Fruit fly (Drosophila melanogaster) whole organism, embryonic: Measurements from ENCODE around the gene Pgant8.
A peak's percentile ranks its signal among the peaks of the same experiment; 100 is the strongest.

Experiments used
- Abd-B ChIP-seq: fragments of 200-800 bp; sonication (Bioruptor generic); optimal IDR thresholded peaks from 2 replicates; lab custom pipeline; 2018; ENCODE audit warnings: missing biosample characterization, mild to moderate bottlenecking, missing genetic modification characterization, moderate library complexity
- Antp ChIP-seq: fragments of 200-800 bp; sonication (Bioruptor generic); optimal IDR thresholded peaks from 3 replicates; lab custom pipeline; 2016; ENCODE audit warnings: missing biosample characterization, missing genetic modification characterization
- Asciz ChIP-seq: fragments of 200-800 bp; sonication (Bioruptor generic); optimal IDR thresholded peaks from 2 replicates; lab custom pipeline; 2017; ENCODE audit warnings: missing biosample characterization, mild to moderate bottlenecking, missing genetic modification characterization, missing genetic modification reagents
- Atf3 ChIP-seq: fragments of 200-800 bp; sonication (Bioruptor generic); optimal IDR thresholded peaks from 3 replicates; lab custom pipeline; 2016; ENCODE audit warnings: missing biosample characterization, missing genetic modification characterization
- CG10267 ChIP-seq: fragments of 200-800 bp; sonication (Bioruptor generic); optimal IDR thresholded peaks from 2 replicates; lab custom pipeline; 2018; ENCODE audit warnings: missing biosample characterization, mild to moderate bottlenecking, missing genetic modification characterization, moderate library complexity
- CG11093 ChIP-seq: fragments of 200-800 bp; sonication (Bioruptor generic); IDR thresholded peaks from 3 replicates; pipeline ENCODE4 v1.3.6; 2022; ENCODE audit warnings: missing biosample characterization, missing genetic modification characterization
- CG11247 ChIP-seq: fragments of 200-800 bp; sonication (Bioruptor generic); IDR thresholded peaks from 2 replicates; pipeline ENCODE4 v1.3.6; 2022; ENCODE audit warnings: missing biosample characterization, missing genetic modification characterization
- CG12071 ChIP-seq: fragments of 200-800 bp; sonication (Bioruptor generic); optimal IDR thresholded peaks from 3 replicates; lab custom pipeline; 2018; ENCODE audit warnings: missing biosample characterization, mild to moderate bottlenecking, missing genetic modification characterization
- CG12744 ChIP-seq: fragments of 200-800 bp; sonication (Bioruptor generic); optimal IDR thresholded peaks from 2 replicates; lab custom pipeline; 2016; ENCODE audit warnings: missing biosample characterization, missing genetic modification characterization
- CG13296 ChIP-seq: fragments of 200-800 bp; sonication (Bioruptor generic); optimal IDR thresholded peaks from 3 replicates; lab custom pipeline; 2018; ENCODE audit warnings: missing biosample characterization, mild to moderate bottlenecking, missing genetic modification characterization
- CG15601 ChIP-seq: fragments of 200-800 bp; sonication (Bioruptor generic); optimal IDR thresholded peaks from 3 replicates; lab custom pipeline; 2019; ENCODE audit warnings: missing biosample characterization, mild to moderate bottlenecking, missing genetic modification characterization, moderate library complexity
- CG17802 ChIP-seq: fragments of 200-800 bp; sonication (Bioruptor generic); optimal IDR thresholded peaks from 2 replicates; lab custom pipeline; 2018; ENCODE audit warnings: missing biosample characterization, mild to moderate bottlenecking, missing genetic modification characterization, moderate library complexity
- CG2199 ChIP-seq: fragments of 200-800 bp; sonication (Bioruptor generic); IDR thresholded peaks from 3 replicates; pipeline ENCODE4 v1.3.6; 2022; ENCODE audit warnings: missing biosample characterization, missing genetic modification characterization
- CG2875 ChIP-seq: fragments of 200-800 bp; sonication (Bioruptor generic); optimal IDR thresholded peaks from 2 replicates; lab custom pipeline; 2017; ENCODE audit warnings: missing biosample characterization, mild to moderate bottlenecking, missing genetic modification characterization, missing genetic modification reagents
- CG2889 ChIP-seq: fragments of 200-800 bp; sonication (Bioruptor generic); IDR thresholded peaks from 3 replicates; pipeline ENCODE4 v1.3.6; 2022; ENCODE audit warnings: missing biosample characterization, missing genetic modification characterization
- CG31365 ChIP-seq: fragments of 200-800 bp; sonication (Bioruptor generic); optimal IDR thresholded peaks from 2 replicates; lab custom pipeline; 2018; ENCODE audit warnings: missing biosample characterization, mild to moderate bottlenecking, missing genetic modification characterization
- CG6813 ChIP-seq: fragments of 200-800 bp; sonication (Bioruptor generic); optimal IDR thresholded peaks from 2 replicates; lab custom pipeline; 2017; ENCODE audit warnings: missing biosample characterization, missing genetic modification characterization, mild to moderate bottlenecking, moderate library complexity, missing genetic modification reagents
- CHES-1-like ChIP-seq: fragments of 200-800 bp; sonication (Bioruptor generic); optimal IDR thresholded peaks from 2 replicates; lab custom pipeline; 2016; ENCODE audit warnings: missing biosample characterization, missing genetic modification characterization
- Camta ChIP-seq: fragments of 200-800 bp; sonication (Bioruptor generic); optimal IDR thresholded peaks from 2 replicates; lab custom pipeline; 2016; ENCODE audit warnings: missing biosample characterization, missing genetic modification characterization
- D19A ChIP-seq: fragments of 200-800 bp; optimal IDR thresholded peaks from 3 replicates; lab custom pipeline; 2019; ENCODE audit warnings: missing biosample characterization, mild to moderate bottlenecking, missing genetic modification characterization, moderate library complexity
- Doc2 ChIP-seq: fragments of 200-800 bp; sonication (Bioruptor generic); IDR thresholded peaks from 2 replicates; pipeline ENCODE4 v1.3.6; 2022; ENCODE audit warnings: missing biosample characterization, missing genetic modification characterization
- Doc3 ChIP-seq: fragments of 200-800 bp; sonication (Bioruptor generic); IDR thresholded peaks from 3 replicates; pipeline ENCODE4 v1.3.6; 2022; ENCODE audit warnings: missing biosample characterization, missing genetic modification characterization; ENCODE audit not compliant: partially characterized antibody
- Eip74EF ChIP-seq, 2 experiments: fragments of 200-800 bp in 1 of 2; fragments of >200 bp in 1 of 2; sonication (Bioruptor generic) in 1 of 2; optimal IDR thresholded peaks; 2 replicates each; lab custom pipeline; 2017 to 2019; ENCODE audit warnings: missing biosample characterization in 2 of 2, missing genetic modification characterization in 2 of 2, mild to moderate bottlenecking in 1 of 2, moderate library complexity in 1 of 2
- Hey ChIP-seq: fragments of 200-800 bp; sonication (Bioruptor generic); optimal IDR thresholded peaks from 3 replicates; lab custom pipeline; 2018; ENCODE audit warnings: missing biosample characterization, mild to moderate bottlenecking, missing genetic modification characterization
- HmgZ ChIP-seq: fragments of 200-800 bp; sonication (Bioruptor generic); optimal IDR thresholded peaks from 2 replicates; lab custom pipeline; 2018; ENCODE audit warnings: missing biosample characterization, mild to moderate bottlenecking, missing genetic modification characterization
- Jarid2 ChIP-seq: fragments of 200-800 bp; sonication (Bioruptor generic); optimal IDR thresholded peaks from 3 replicates; lab custom pipeline; 2017; ENCODE audit warnings: mild to moderate bottlenecking, missing biosample characterization, missing genetic modification reagents, missing genetic modification characterization
- Lhr ChIP-seq: fragments of 200-800 bp; sonication (Bioruptor generic); optimal IDR thresholded peaks from 3 replicates; lab custom pipeline; 2017; ENCODE audit warnings: mild to moderate bottlenecking, missing biosample characterization, missing genetic modification reagents, missing genetic modification characterization
- NC2β ChIP-seq: fragments of 200-800 bp; sonication (Bioruptor generic); optimal IDR thresholded peaks from 2 replicates; lab custom pipeline; 2016; ENCODE audit warnings: missing biosample characterization, missing genetic modification characterization
- NK7.1 ChIP-seq: fragments of 200-800 bp; sonication (Bioruptor generic); optimal IDR thresholded peaks from 3 replicates; lab custom pipeline; 2016; ENCODE audit warnings: missing biosample characterization, missing genetic modification characterization
- Opbp ChIP-seq: fragments of 200-800 bp; sonication (Bioruptor generic); IDR thresholded peaks from 3 replicates; pipeline ENCODE4 v1.3.6; 2022; ENCODE audit warnings: missing biosample characterization, missing genetic modification characterization; ENCODE audit not compliant: partially characterized antibody
- Poxn ChIP-seq: fragments of 200-800 bp; sonication (Bioruptor generic); IDR thresholded peaks from 2 replicates; pipeline ENCODE4 v1.3.6; 2022; ENCODE audit warnings: missing biosample characterization, missing genetic modification characterization
- Trl ChIP-seq, 3 experiments: fragments of >200 bp in 2 of 3; fragments of 200-800 bp in 1 of 3; sonication (Bioruptor generic) in 1 of 3; optimal IDR thresholded peaks; 2 replicates in 1 of 3; 3 replicates in 2 of 3; lab custom pipeline; 2016 to 2017; ENCODE audit warnings: missing biosample characterization in 1 of 3, missing genetic modification characterization in 1 of 3
- ato ChIP-seq: fragments of 200-800 bp; sonication (Bioruptor generic); IDR thresholded peaks from 2 replicates; pipeline ENCODE4 v1.3.6; 2022; ENCODE audit warnings: missing biosample characterization, missing genetic modification characterization; ENCODE audit not compliant: partially characterized antibody
- chinmo ChIP-seq: fragments of 200-800 bp; sonication (Bioruptor generic); IDR thresholded peaks from 4 replicates; pipeline ENCODE4 v1.3.6; 2022; ENCODE audit warnings: missing biosample characterization, missing genetic modification characterization; ENCODE audit not compliant: partially characterized antibody
- cwo ChIP-seq: fragments of 200-800 bp; sonication (Bioruptor generic); optimal IDR thresholded peaks from 3 replicates; lab custom pipeline; 2017; ENCODE audit warnings: missing biosample characterization, missing genetic modification characterization, mild to moderate bottlenecking, moderate library complexity, missing genetic modification reagents
- gce ChIP-seq: fragments of 200-800 bp; sonication (Bioruptor generic); IDR thresholded peaks from 3 replicates; pipeline ENCODE4 v1.3.6; 2022; ENCODE audit warnings: missing biosample characterization, missing genetic modification characterization
- grau ChIP-seq: fragments of 200-800 bp; optimal IDR thresholded peaks from 3 replicates; lab custom pipeline; 2019; ENCODE audit warnings: missing biosample characterization, mild to moderate bottlenecking, missing genetic modification characterization, moderate library complexity
- inv ChIP-seq: fragments of 200-800 bp; sonication (Bioruptor generic); IDR thresholded peaks from 2 replicates; pipeline ENCODE4 v1.3.6; 2022; ENCODE audit warnings: missing biosample characterization, missing genetic modification characterization; ENCODE audit not compliant: partially characterized antibody
- lola ChIP-seq, 3 experiments: fragments of >200 bp in 2 of 3; fragments of 200-800 bp in 1 of 3; sonication (Bioruptor generic) in 1 of 3; optimal IDR thresholded peaks; 2 replicates each; lab custom pipeline; 2017 to 2019; ENCODE audit warnings: missing biosample characterization in 3 of 3, missing genetic modification characterization in 3 of 3, mild to moderate bottlenecking in 1 of 3, moderate library complexity in 1 of 3
- p53 ChIP-seq: fragments of 200-800 bp; sonication (Bioruptor generic); optimal IDR thresholded peaks from 2 replicates; lab custom pipeline; 2016; ENCODE audit warnings: missing biosample characterization, missing genetic modification characterization
- ranshi ChIP-seq: fragments of 200-800 bp; sonication (Bioruptor generic); IDR thresholded peaks from 2 replicates; pipeline ENCODE4 v1.3.6; 2022; ENCODE audit warnings: missing biosample characterization, missing genetic modification characterization
- scrt ChIP-seq: fragments of 200-800 bp; sonication (Bioruptor generic); optimal IDR thresholded peaks from 2 replicates; lab custom pipeline; 2018; ENCODE audit warnings: missing biosample characterization, mild to moderate bottlenecking, missing genetic modification characterization, moderate library complexity
- sr ChIP-seq: fragments of 200-800 bp; sonication (Bioruptor generic); IDR thresholded peaks from 3 replicates; pipeline ENCODE4 v1.3.6; 2022; ENCODE audit warnings: missing biosample characterization, missing genetic modification characterization
- tin ChIP-seq: fragments of 200-800 bp; sonication (Bioruptor generic); optimal IDR thresholded peaks from 3 replicates; lab custom pipeline; 2016; ENCODE audit warnings: missing biosample characterization, missing genetic modification characterization
- tll ChIP-seq, 2 experiments: fragments of 200-800 bp in 1 of 2; fragments of >200 bp in 1 of 2; sonication (Bioruptor generic) in 1 of 2; optimal IDR thresholded peaks; 2 replicates each; lab custom pipeline; 2017 to 2019; ENCODE audit warnings: missing biosample characterization in 2 of 2, missing genetic modification characterization in 2 of 2, mild to moderate bottlenecking in 1 of 2, moderate library complexity in 1 of 2
- twi ChIP-seq: fragments of 200-800 bp; optimal IDR thresholded peaks from 2 replicates; lab custom pipeline; 2019; ENCODE audit warnings: missing biosample characterization, mild to moderate bottlenecking, missing genetic modification characterization, moderate library complexity

Pgant8 gene

dm6 chr3L:15715788-15716503, 32.3 kb downstream of the Pgant8 start, which contains the start of gene CG42571 (continued):
- no peak for TF ChIP-seq Trl (optimal IDR thresholded peaks at IDR 0.05; lab: Kevin White, UChicago)
- TF ChIP-seq Trl (GFP tag; optimal IDR thresholded peaks at IDR 0.05; lab: Kevin White, UChicago), result peak; percentile 51
- peak; percentile 80 for TF ChIP-seq CG2875 (GFP tag; lab: Kevin White, UChicago)
- TF ChIP-seq Asciz (GFP tag; lab: Kevin White, UChicago), result peak; percentile 33
- no peak for TF ChIP-seq CG11247 (GFP tag; lab: Robert Waterston, UW)
- no peak for TF ChIP-seq Opbp (GFP tag; lab: Robert Waterston, UW)
- TF ChIP-seq Jarid2 (GFP tag; lab: Kevin White, UChicago), result peak; percentile 25
- peak; percentile 71 for TF ChIP-seq CG6813 (GFP tag; lab: Kevin White, UChicago)
- no peak for TF ChIP-seq ranshi (GFP tag; lab: Robert Waterston, UW)
- TF ChIP-seq CG31365, result peak; percentile 43
- no peak for TF ChIP-seq Doc2 (GFP tag; lab: Robert Waterston, UW)
- TF ChIP-seq NK7.1 (GFP tag; lab: Kevin White, UChicago), result no peak
- no peak for TF ChIP-seq tin (GFP tag; lab: Kevin White, UChicago)
- TF ChIP-seq Doc3 (GFP tag; lab: Robert Waterston, UW), result no peak
- no peak for TF ChIP-seq chinmo (GFP tag; lab: Robert Waterston, UW)
- TF ChIP-seq Poxn (GFP tag; lab: Robert Waterston, UW), result no peak
- TF ChIP-seq CG12071 (GFP tag; lab: Kevin White, UChicago), result peak; percentile 52
- no peak for TF ChIP-seq CG10267 (tag; lab: Kevin White, UChicago)
- TF ChIP-seq Eip74EF (GFP tag; optimal IDR thresholded peaks at IDR 0.05; lab: Kevin White, UChicago), result peak in 1 of 2 experiments; percentile 3
- TF ChIP-seq NC2β (GFP tag; lab: Kevin White, UChicago), result no peak
- no peak for TF ChIP-seq scrt (GFP tag; lab: Kevin White, UChicago)
- peak; percentile 37 for TF ChIP-seq Camta (GFP tag; lab: Kevin White, UChicago)

dm6 chr3L:15717519-15717918, 33.8 kb downstream of the Pgant8 start, which contains the start of gene CG42570:
CG42570 (plus strand) TSS chr3L:15717819.
- TF ChIP-seq Antp (GFP tag; lab: Kevin White, UChicago) (no peak), CHES-1-like (GFP tag; lab: Kevin White, UChicago) (no peak), Lhr (GFP tag; lab: Kevin White, UChicago) (no peak), CG15601 (tag; lab: Kevin White, UChicago) (no peak), CG12744 (no peak), twi (tag; lab: Kevin White, UChicago) (no peak), CG2889 (GFP tag; lab: Robert Waterston, UW) (no peak), CG13296 (GFP tag; lab: Kevin White, UChicago) (no peak), gce (no peak)

dm6 chr3L:15720224-15720623, 36.6 kb downstream of the Pgant8 start:
- TF ChIP-seq grau (tag; lab: Kevin White, UChicago) (peak; percentile 57), Hey (tag; lab: Kevin White, UChicago) (peak; percentile 37), CG2199 (GFP tag; lab: Robert Waterston, UW) (peak; percentile 86; the same call in 2 of the 3 replicates), p53 (no peak), Atf3 (GFP tag; lab: Kevin White, UChicago) (no peak), sr (GFP tag; lab: Robert Waterston, UW) (no peak), cwo (GFP tag; lab: Kevin White, UChicago) (peak; percentile 38), HmgZ (no peak), ato (no peak), tll (GFP tag; optimal IDR thresholded peaks at IDR 0.05; lab: Kevin White, UChicago) (no peak), CG17802 (tag; lab: Kevin White, UChicago) (no peak), lola (GFP tag; optimal IDR thresholded peaks at IDR 0.05; lab: Kevin White, UChicago) (no peak), D19A (tag; lab: Kevin White, UChicago) (peak; percentile 18), CG11093 (no peak), Abd-B (GFP tag; lab: Kevin White, UChicago) (no peak), inv (GFP tag; lab: Robert Waterston, UW) (no peak)
